Worm (Caenorhabditis elegans) whole organism, L3 larva: ENCODE results near the gene rps-4.

ENCODE experiments used
- R02D3.7 ChIP-seq: fragments of 150-350 bp; optimal IDR thresholded peaks from 2 replicates; lab custom pipeline; 2014; ENCODE audit warnings: missing biosample characterization, missing genetic modification characterization
- ceh-16 ChIP-seq: sonication (generic microtip); optimal IDR thresholded peaks from 2 replicates; lab custom pipeline; 2017; ENCODE audit warnings: missing biosample characterization, missing genetic modification characterization
- ceh-82 ChIP-seq: fragments of 150-350 bp; optimal IDR thresholded peaks from 2 replicates; lab custom pipeline; 2014; ENCODE audit warnings: missing biosample characterization, missing genetic modification characterization
- elt-2 ChIP-seq: sonication (generic microtip); optimal IDR thresholded peaks from 2 replicates; lab custom pipeline; 2016; ENCODE audit warnings: missing genetic modification reagents, mild to moderate bottlenecking, missing genetic modification characterization, missing compliant biosample characterization
- fos-1 ChIP-seq: fragments of 150-350 bp; optimal IDR thresholded peaks from 2 replicates; lab custom pipeline; 2014; ENCODE audit warnings: missing biosample characterization, missing genetic modification characterization
- lsy-12 ChIP-seq: sonication (generic microtip); optimal IDR thresholded peaks from 2 replicates; lab custom pipeline; 2016; ENCODE audit warnings: mild to moderate bottlenecking, missing genetic modification characterization, missing compliant biosample characterization
- nhr-28 ChIP-seq: fragments of 150-350 bp; optimal IDR thresholded peaks from 2 replicates; lab custom pipeline; 2014; ENCODE audit warnings: missing biosample characterization, missing genetic modification characterization
- nhr-43 ChIP-seq: sonication (generic microtip); optimal IDR thresholded peaks from 2 replicates; lab custom pipeline; 2016; ENCODE audit warnings: mild to moderate bottlenecking, missing genetic modification characterization, missing compliant biosample characterization; ENCODE audit not compliant: poor library complexity, severe bottlenecking
- skn-1 ChIP-seq: fragments of 150-350 bp; optimal IDR thresholded peaks from 2 replicates; lab custom pipeline; 2014; ENCODE audit warnings: missing biosample characterization, missing genetic modification characterization
- unc-39 ChIP-seq: sonication (generic microtip); optimal IDR thresholded peaks from 4 replicates; lab custom pipeline; 2017; ENCODE audit warnings: missing biosample characterization, missing genetic modification characterization
- ztf-11 ChIP-seq: fragments of 150-350 bp; optimal IDR thresholded peaks from 2 replicates; lab custom pipeline; 2014; ENCODE audit warnings: missing biosample characterization, missing genetic modification characterization

ce11 chrIV:7131780-7132179, 47.3 kb upstream of the rps-4 start, which contains the start of gene grsp-3:
- TF ChIP-seq ceh-16 (tag; lab: Kevin White, UChicago) (no peak), ztf-11 (tag; lab: Kevin White, UChicago) (no peak), nhr-28 (tag; lab: Kevin White, UChicago) (no peak), lsy-12 (tag; lab: Kevin White, UChicago) (no peak), elt-2 (tag; lab: Kevin White, UChicago) (no peak), ceh-82 (tag; lab: Kevin White, UChicago) (no peak), nhr-43 (tag; lab: Kevin White, UChicago) (no peak), R02D3.7 (tag; lab: Kevin White, UChicago) (no peak), fos-1 (tag; lab: Kevin White, UChicago) (no peak), skn-1 (tag; lab: Kevin White, UChicago) (no peak), unc-39 (tag; lab: Kevin White, UChicago) (no peak)
